Worm (Caenorhabditis elegans) whole organism, young adult: ENCODE measurements around the gene K08E4.8.

Source experiments
- B0019.2 ChIP-seq: fragments of 200-800 bp; sonication (Bioruptor generic); conservative IDR thresholded peaks from 2 replicates; pipeline ENCODE4 v1.3.6; 2022; ENCODE audit warnings: missing genetic modification reagents, missing genetic modification characterization, missing compliant biosample characterization
- F37B4.10 ChIP-seq: fragments of 200-800 bp; sonication (Bioruptor generic); IDR thresholded peaks from 2 replicates; pipeline ENCODE4 v1.3.6; 2022; ENCODE audit warnings: missing genetic modification characterization, missing compliant biosample characterization
- K11D2.4 ChIP-seq: fragments of 200-800 bp; sonication (Bioruptor generic); IDR thresholded peaks from 2 replicates; pipeline ENCODE4 v1.3.6; 2022; ENCODE audit warnings: missing genetic modification reagents, missing genetic modification characterization, missing compliant biosample characterization
- T26A5.8 ChIP-seq: sonication (generic microtip); optimal IDR thresholded peaks from 2 replicates; lab custom pipeline; 2016; ENCODE audit warnings: missing genetic modification characterization, missing compliant biosample characterization
- Y53F4B.3 ChIP-seq: fragments of 200-800 bp; sonication (Bioruptor generic); IDR thresholded peaks from 2 replicates; pipeline ENCODE4 v1.3.6; 2022; ENCODE audit warnings: missing genetic modification reagents, missing genetic modification characterization, missing compliant biosample characterization
- Y67H2A.10 ChIP-seq: fragments of 200-800 bp; sonication (Bioruptor generic); conservative IDR thresholded peaks from 2 replicates; pipeline ENCODE4 v1.3.6; 2022; ENCODE audit warnings: missing genetic modification reagents, missing genetic modification characterization, missing compliant biosample characterization
- Y79H2A.3 ChIP-seq: fragments of 200-800 bp; sonication (Bioruptor generic); conservative IDR thresholded peaks from 2 replicates; pipeline ENCODE4 v1.3.6; 2022; ENCODE audit warnings: missing genetic modification reagents, missing genetic modification characterization, missing compliant biosample characterization
- Y95B8A.8 ChIP-seq: fragments of 200-800 bp; sonication (Bioruptor generic); IDR thresholded peaks from 2 replicates; pipeline ENCODE4 v1.3.6; 2022; ENCODE audit warnings: missing genetic modification reagents, missing genetic modification characterization, missing compliant biosample characterization
- attf-6 ChIP-seq: fragments of 200-800 bp; sonication (Bioruptor generic); IDR thresholded peaks from 2 replicates; pipeline ENCODE4 v1.3.6; 2022; ENCODE audit warnings: missing genetic modification reagents, missing genetic modification characterization, missing compliant biosample characterization
- cebp-1 ChIP-seq, 2 experiments: fragments of 200-800 bp in 1 of 2; sonication (Bioruptor generic) in 1 of 2; sonication (generic microtip) in 1 of 2; IDR thresholded peaks in 1 of 2; optimal IDR thresholded peaks in 1 of 2; 2 replicates each; pipeline versions ENCODE4 v1.3.6 to Lab custom; 2017 to 2022; ENCODE audit warnings: missing compliant biosample characterization in 2 of 2, missing genetic modification characterization in 2 of 2, mild to moderate bottlenecking in 1 of 2, missing genetic modification reagents in 1 of 2, moderate library complexity in 1 of 2
- ceh-100 ChIP-seq: fragments of 200-800 bp; sonication (Bioruptor generic); IDR thresholded peaks from 2 replicates; pipeline ENCODE4 v1.3.6; 2022; ENCODE audit warnings: missing genetic modification reagents, missing genetic modification characterization, missing compliant biosample characterization
- ceh-79 ChIP-seq: sonication (generic microtip); optimal IDR thresholded peaks from 2 replicates; lab custom pipeline; 2017; ENCODE audit warnings: mild to moderate bottlenecking, missing genetic modification characterization, missing compliant biosample characterization
- ceh-91 ChIP-seq: fragments of 200-800 bp; sonication (Bioruptor generic); IDR thresholded peaks from 2 replicates; pipeline ENCODE4 v1.3.6; 2022; ENCODE audit warnings: missing genetic modification reagents, missing genetic modification characterization, missing compliant biosample characterization
- dox-1 ChIP-seq: fragments of 200-800 bp; sonication (Bioruptor generic); IDR thresholded peaks from 2 replicates; pipeline ENCODE4 v1.3.6; 2022; ENCODE audit warnings: missing genetic modification reagents, missing genetic modification characterization, missing compliant biosample characterization
- dpff-1 ChIP-seq: sonication (generic microtip); optimal IDR thresholded peaks from 2 replicates; lab custom pipeline; 2017; ENCODE audit warnings: mild to moderate bottlenecking, missing genetic modification characterization, missing compliant biosample characterization
- egl-44 ChIP-seq: fragments of 200-800 bp; sonication (Bioruptor generic); IDR thresholded peaks from 2 replicates; pipeline ENCODE4 v1.3.6; 2022; ENCODE audit warnings: missing genetic modification reagents, missing genetic modification characterization, missing compliant biosample characterization
- ekl-4 ChIP-seq: fragments of 200-800 bp; sonication (Bioruptor generic); IDR thresholded peaks from 2 replicates; pipeline ENCODE4 v1.3.6; 2022; ENCODE audit warnings: missing genetic modification reagents, missing genetic modification characterization, missing compliant biosample characterization
- hlh-26 ChIP-seq: fragments of 200-800 bp; sonication (Bioruptor generic); conservative IDR thresholded peaks from 2 replicates; pipeline ENCODE4 v1.3.6; 2022; ENCODE audit warnings: missing genetic modification reagents, missing genetic modification characterization, missing compliant biosample characterization
- let-607 ChIP-seq, 2 experiments: fragments of 200-800 bp in 1 of 2; sonication (Bioruptor generic) in 1 of 2; sonication (generic microtip) in 1 of 2; optimal IDR thresholded peaks; 2 replicates each; lab custom pipeline; 2016 to 2018; ENCODE audit warnings: mild to moderate bottlenecking in 2 of 2, missing compliant biosample characterization in 2 of 2, missing genetic modification characterization in 2 of 2, moderate library complexity in 2 of 2, missing genotype in 1 of 2
- lin-40 ChIP-seq: sonication (generic microtip); optimal IDR thresholded peaks from 2 replicates; lab custom pipeline; 2016; ENCODE audit warnings: missing genetic modification characterization, mild to moderate bottlenecking, missing compliant biosample characterization, missing genotype, missing genetic modification reagents
- madf-10 ChIP-seq: sonication (generic microtip); optimal IDR thresholded peaks from 2 replicates; lab custom pipeline; 2016; ENCODE audit warnings: mild to moderate bottlenecking, missing genetic modification characterization, missing compliant biosample characterization
- madf-8 ChIP-seq: fragments of 200-800 bp; sonication (Bioruptor generic); conservative IDR thresholded peaks from 2 replicates; pipeline ENCODE4 v1.3.6; 2022; ENCODE audit warnings: missing genetic modification reagents, missing genetic modification characterization, missing compliant biosample characterization
- mcd-1 ChIP-seq: fragments of 200-800 bp; sonication (Bioruptor generic); IDR thresholded peaks from 2 replicates; pipeline ENCODE4 v1.3.6; 2022; ENCODE audit warnings: missing genetic modification reagents, missing genetic modification characterization, missing compliant biosample characterization
- mes-4 ChIP-seq: sonication (generic microtip); optimal IDR thresholded peaks from 2 replicates; lab custom pipeline; 2016; ENCODE audit warnings: missing genotype, missing genetic modification characterization, missing compliant biosample characterization
- nhr-27 ChIP-seq: fragments of 200-800 bp; sonication (Bioruptor generic); optimal IDR thresholded peaks from 2 replicates; lab custom pipeline; 2018; ENCODE audit warnings: mild to moderate bottlenecking, missing genetic modification characterization, moderate library complexity, missing compliant biosample characterization
- nhr-90 ChIP-seq: sonication (generic microtip); optimal IDR thresholded peaks from 2 replicates; lab custom pipeline; 2016; ENCODE audit warnings: missing genotype, mild to moderate bottlenecking, missing genetic modification characterization, missing compliant biosample characterization
- repo-1 ChIP-seq: sonication (generic microtip); optimal IDR thresholded peaks from 2 replicates; lab custom pipeline; 2017; ENCODE audit warnings: mild to moderate bottlenecking, missing genetic modification characterization, missing compliant biosample characterization
- somi-1 ChIP-seq: fragments of 200-800 bp; sonication (Bioruptor generic); optimal IDR thresholded peaks from 2 replicates; lab custom pipeline; 2018; ENCODE audit warnings: mild to moderate bottlenecking, missing genetic modification characterization, missing compliant biosample characterization
- sptf-2 ChIP-seq: fragments of 200-800 bp; sonication (Bioruptor generic); optimal IDR thresholded peaks from 2 replicates; lab custom pipeline; 2018; ENCODE audit warnings: mild to moderate bottlenecking, missing genetic modification characterization, missing compliant biosample characterization
- tbx-9 ChIP-seq: sonication (generic microtip); optimal IDR thresholded peaks from 2 replicates; lab custom pipeline; 2016; ENCODE audit warnings: borderline replicate concordance, missing genetic modification characterization, inconsistent platforms, missing compliant biosample characterization
- zfh-2 ChIP-seq: fragments of 200-800 bp; sonication (Bioruptor generic); conservative IDR thresholded peaks from 2 replicates; pipeline ENCODE4 v1.3.6; 2022; ENCODE audit warnings: missing genetic modification reagents, missing genetic modification characterization, missing compliant biosample characterization
- zim-3 ChIP-seq: sonication (generic microtip); optimal IDR thresholded peaks from 2 replicates; lab custom pipeline; 2017; ENCODE audit warnings: mild to moderate bottlenecking, missing genetic modification characterization, moderate library complexity, missing compliant biosample characterization
- ztf-18 ChIP-seq: sonication (generic microtip); optimal IDR thresholded peaks from 2 replicates; lab custom pipeline; 2016; ENCODE audit warnings: missing genotype, mild to moderate bottlenecking, missing genetic modification characterization, missing compliant biosample characterization
- ztf-26 ChIP-seq: sonication (generic microtip); optimal IDR thresholded peaks from 2 replicates; lab custom pipeline; 2017; ENCODE audit warnings: missing genetic modification characterization, missing compliant biosample characterization
- ztf-28 ChIP-seq: fragments of 200-800 bp; sonication (Bioruptor generic); IDR thresholded peaks from 2 replicates; pipeline ENCODE4 v1.3.6; 2022; ENCODE audit warnings: missing genetic modification reagents, missing genetic modification characterization, missing compliant biosample characterization

Gene K08E4.8

DNA sequence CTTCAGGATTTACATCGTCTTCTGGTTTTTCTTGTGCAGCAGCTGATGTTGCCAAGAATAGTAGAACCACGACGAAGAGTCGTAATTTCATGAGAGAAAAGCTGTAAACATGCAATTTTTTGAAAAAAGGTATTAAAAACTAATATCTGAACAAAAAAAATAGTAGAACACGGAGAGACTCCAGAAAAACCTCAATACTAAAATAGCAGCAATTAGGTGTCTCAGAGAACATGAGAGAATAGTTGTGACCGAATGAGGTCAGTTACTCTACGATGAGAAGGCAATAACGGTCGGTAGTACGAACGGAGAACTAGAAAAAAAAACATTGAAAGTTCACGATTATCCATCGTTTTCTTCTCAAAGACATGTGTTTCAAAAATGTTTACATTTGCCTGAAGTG, 32.1 kb downstream of the K08E4.8 start, which contains the start of gene tgn-38:
Gene tgn-38 (minus strand): TSS at position 101 of the 400 bp plus-strand sequence.
- TF ChIP-seq madf-10 = no peak
- TF ChIP-seq ekl-4 (GFP tag; lab: Robert Waterston, UW) = no peak
- TF ChIP-seq ztf-26 (tag; lab: Kevin White, UChicago) = no peak
- no peak for TF ChIP-seq somi-1 (GFP tag; lab: Kevin White, UChicago)
- TF ChIP-seq Y79H2A.3 (GFP tag; lab: Robert Waterston, UW) = no peak
- TF ChIP-seq ceh-91 (GFP tag; lab: Robert Waterston, UW) = no peak
- no peak for TF ChIP-seq F37B4.10 (GFP tag; lab: Robert Waterston, UW)
- no peak for TF ChIP-seq ceh-79 (tag; lab: Kevin White, UChicago)
- TF ChIP-seq cebp-1 (GFP tag; IDR thresholded peaks at IDR 0.05; lab: Robert Waterston, UW) = no peak
- no peak for TF ChIP-seq cebp-1 (tag; optimal IDR thresholded peaks at IDR 0.05; lab: Kevin White, UChicago)
- TF ChIP-seq mcd-1 (GFP tag; lab: Robert Waterston, UW) = no peak
- TF ChIP-seq mes-4 = no peak
- TF ChIP-seq nhr-90 (tag; lab: Kevin White, UChicago) = no peak
- no peak for TF ChIP-seq dox-1 (GFP tag; lab: Robert Waterston, UW)

DNA sequence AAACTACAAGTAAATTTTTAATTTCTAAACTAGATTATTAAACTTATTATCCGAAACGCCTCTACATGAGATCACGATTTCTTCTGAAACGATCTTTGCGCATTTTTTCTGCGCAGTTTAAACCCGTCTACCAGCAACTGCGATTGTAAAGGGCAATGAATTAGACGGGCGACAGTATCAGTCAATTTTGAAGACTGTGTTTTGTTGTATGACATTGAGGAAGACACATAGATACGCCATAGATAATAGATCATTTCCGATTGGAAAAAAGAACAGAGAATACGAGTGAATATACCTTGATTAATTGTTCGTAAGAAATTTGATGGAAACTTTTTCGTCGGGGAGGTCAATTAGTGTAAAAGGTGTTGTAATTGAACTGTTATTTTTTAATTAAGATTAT, 39.8 kb downstream of the K08E4.8 start:
- TF ChIP-seq lin-40 (tag; lab: Kevin White, UChicago) = no peak
- no peak for TF ChIP-seq ceh-100 (GFP tag; lab: Robert Waterston, UW)
- no peak for TF ChIP-seq ztf-28 (GFP tag; lab: Robert Waterston, UW)
- no peak for TF ChIP-seq sptf-2 (GFP tag; lab: Kevin White, UChicago)
- TF ChIP-seq Y67H2A.10 (GFP tag; lab: Robert Waterston, UW) = no peak
- TF ChIP-seq Y95B8A.8 = no peak
- TF ChIP-seq, all 124 proteins: peak for 0

DNA sequence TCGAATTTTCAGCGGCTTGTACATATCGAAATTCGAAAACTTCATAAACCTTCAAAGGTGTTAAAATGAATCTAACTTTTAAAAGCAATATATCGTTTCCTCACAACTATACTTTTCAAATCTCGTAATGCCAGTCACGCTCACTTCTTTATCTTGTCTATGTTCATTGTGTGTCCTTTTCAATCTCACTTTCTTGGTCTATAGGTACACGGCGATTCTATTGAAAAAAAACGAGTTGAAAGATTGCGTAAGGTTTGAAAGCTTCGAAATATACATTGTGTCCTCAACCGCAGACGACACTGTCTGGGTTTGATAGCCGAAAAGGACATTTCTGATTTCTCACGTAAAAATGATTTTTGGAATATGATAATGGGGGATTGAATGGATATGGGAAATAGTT, 42.2 kb downstream of the K08E4.8 start:
- TF ChIP-seq let-607 (tag; optimal IDR thresholded peaks at IDR 0.05; lab: Kevin White, UChicago) (no peak), cebp-1 (GFP tag; IDR thresholded peaks at IDR 0.05; lab: Robert Waterston, UW) (no peak), cebp-1 (tag; optimal IDR thresholded peaks at IDR 0.05; lab: Kevin White, UChicago) (no peak)

DNA sequence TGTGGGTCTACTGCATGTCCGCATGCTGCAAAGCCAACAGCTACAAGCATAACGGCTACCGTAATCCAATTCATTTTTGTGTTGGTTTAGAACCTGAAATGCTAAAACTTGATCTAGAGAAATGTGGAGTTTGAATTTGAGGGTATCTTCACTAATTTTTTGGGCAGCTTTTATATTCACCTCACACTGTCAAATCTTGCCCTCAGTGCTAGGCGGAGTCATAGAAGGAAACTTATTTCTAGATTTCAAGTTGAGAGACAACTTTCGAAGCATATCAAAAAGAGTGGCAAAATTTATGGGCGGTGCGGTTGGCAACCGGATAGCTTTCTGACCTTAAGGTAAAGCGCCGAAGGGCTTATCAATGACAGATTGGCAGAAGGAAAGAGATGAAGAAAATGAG, 45.5 kb downstream of the K08E4.8 start, which contains the start of gene lips-6:
Gene lips-6 (minus strand): TSS at position 101 of the 400 bp plus-strand sequence.
- TF ChIP-seq zfh-2 (GFP tag; lab: Robert Waterston, UW) (no peak), F37B4.10 (GFP tag; lab: Robert Waterston, UW) (no peak), zim-3 (tag; lab: Kevin White, UChicago) (no peak), ztf-28 (GFP tag; lab: Robert Waterston, UW) (no peak), repo-1 (tag; lab: Kevin White, UChicago) (no peak), madf-8 (GFP tag; lab: Robert Waterston, UW) (no peak), dpff-1 (tag; lab: Kevin White, UChicago) (no peak), tbx-9 (tag; lab: Kevin White, UChicago) (no peak)

DNA sequence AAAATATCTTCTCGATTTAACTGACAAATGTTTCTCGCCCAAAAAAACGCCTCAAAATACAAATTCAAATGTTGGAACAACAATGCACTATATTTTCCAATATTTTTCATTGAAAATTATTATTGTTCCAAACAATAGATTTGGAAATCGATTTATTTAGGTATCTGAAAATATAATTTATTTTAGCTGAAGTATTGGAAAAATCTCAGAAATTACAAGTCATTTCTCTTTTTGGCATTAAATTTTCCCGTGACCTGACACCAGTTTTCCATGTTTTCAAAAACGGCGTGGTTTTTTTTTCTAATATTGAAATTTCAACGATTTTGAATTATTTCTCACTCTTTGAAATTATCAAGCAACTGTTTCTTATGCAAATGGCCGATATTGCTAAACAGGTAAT, 48.0 kb downstream of the K08E4.8 start, which contains the start of gene spe-17:
Gene spe-17 (plus strand): TSS at position 301 of the 400 bp plus-strand sequence.
- no peak for TF ChIP-seq hlh-26 (GFP tag; lab: Robert Waterston, UW)
- no peak for TF ChIP-seq ztf-18
- TF ChIP-seq B0019.2 = no peak
- TF ChIP-seq egl-44 (GFP tag; lab: Robert Waterston, UW) = no peak
- no peak for TF ChIP-seq Y53F4B.3 (GFP tag; lab: Robert Waterston, UW)
- TF ChIP-seq T26A5.8 = no peak
- TF ChIP-seq attf-6 = no peak
- no peak for TF ChIP-seq lin-40 (tag; lab: Kevin White, UChicago)
- TF ChIP-seq K11D2.4 (GFP tag; lab: Robert Waterston, UW) = no peak
- no peak for TF ChIP-seq nhr-27 (tag; lab: Kevin White, UChicago)
